Worm (Caenorhabditis elegans): ENCODE measurements around the gene fipr-7.

DNA sequence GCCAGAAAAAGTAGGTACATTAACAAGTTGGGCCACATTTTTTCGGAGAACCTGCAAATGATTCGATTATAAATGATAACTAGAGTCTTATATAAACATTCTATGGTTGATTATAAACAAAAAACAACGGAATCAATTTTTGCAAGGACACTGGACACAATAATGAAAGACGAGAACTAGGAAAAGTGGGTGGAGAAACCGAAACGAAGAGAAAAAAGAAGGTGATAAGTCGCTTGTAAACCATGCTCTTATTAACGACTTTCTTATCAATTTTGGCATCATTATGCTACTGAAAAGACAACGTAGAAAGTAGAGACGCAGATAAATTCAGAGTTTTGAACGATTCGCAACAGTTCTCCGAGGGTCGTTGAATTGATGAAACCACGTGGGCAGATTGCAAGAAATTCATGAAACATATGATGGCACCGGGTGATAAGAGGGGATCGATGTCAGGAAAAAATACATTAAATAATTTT lies 39.5 kb upstream of the fipr-7 start, which contains the start of gene ZK856.5:
- TF ChIP-seq nhr-25 (tag; optimal IDR thresholded peaks at IDR 0.05) (no peak), lin-15B (tag; optimal IDR thresholded peaks at IDR 0.05) (no peak), ama-1 (optimal IDR thresholded peaks at IDR 0.05) (no peak), zag-1 (tag; optimal IDR thresholded peaks at IDR 0.05) (no peak), elt-1 (tag; optimal IDR thresholded peaks at IDR 0.05) (no peak), nhr-11 (tag; optimal IDR thresholded peaks at IDR 0.05) (no peak), nhr-237 (tag; optimal IDR thresholded peaks at IDR 0.05) (no peak), ceh-9 (tag; optimal IDR thresholded peaks at IDR 0.05) (no peak), pqm-1 (tag; optimal IDR thresholded peaks at IDR 0.05) (peak; percentile 94), mdl-1 (tag; optimal IDR thresholded peaks at IDR 0.05) (no peak), fos-1 (tag; optimal IDR thresholded peaks at IDR 0.05) (no peak), R02D3.7 (tag; optimal IDR thresholded peaks at IDR 0.05) (no peak), nhr-28 (tag; optimal IDR thresholded peaks at IDR 0.05) (no peak), pha-4 (tag; optimal IDR thresholded peaks at IDR 0.05) (peak; percentile 14)
